Worm (Caenorhabditis elegans) whole organism, mixed stage, embryonic: ENCODE results near the gene K01B6.3.
A peak's percentile ranks its signal among the peaks of the same experiment; 100 is the strongest.

Source experiments
- M03D4.4 ChIP-seq: sonication (generic microtip); optimal IDR thresholded peaks from 2 replicates; lab custom pipeline; 2017; ENCODE audit warnings: mild to moderate bottlenecking, missing genetic modification characterization, missing compliant biosample characterization
- bed-3 ChIP-seq: fragments of 200-800 bp; sonication (Bioruptor generic); optimal IDR thresholded peaks from 3 replicates; lab custom pipeline; 2018; ENCODE audit warnings: mild to moderate bottlenecking, missing genetic modification characterization, moderate library complexity, missing compliant biosample characterization
- blmp-1 ChIP-seq: fragments of 150-350 bp; optimal IDR thresholded peaks from 2 replicates; lab custom pipeline; 2014; ENCODE audit warnings: missing biosample characterization, missing genetic modification characterization
- ceh-43 ChIP-seq: fragments of 200-800 bp; sonication (Bioruptor generic); optimal IDR thresholded peaks from 2 replicates; lab custom pipeline; 2018; ENCODE audit warnings: mild to moderate bottlenecking, missing genetic modification characterization, moderate library complexity, missing compliant biosample characterization
- ces-1 ChIP-seq: fragments of 150-350 bp; optimal IDR thresholded peaks from 2 replicates; lab custom pipeline; 2014; ENCODE audit warnings: missing biosample characterization, missing genetic modification reagents, missing genetic modification characterization
- cnd-1 ChIP-seq: fragments of 200-800 bp; sonication (Bioruptor generic); optimal IDR thresholded peaks from 2 replicates; lab custom pipeline; 2018; ENCODE audit warnings: mild to moderate bottlenecking, missing genetic modification characterization, missing compliant biosample characterization
- drap-1 ChIP-seq: fragments of 200-800 bp; sonication (Bioruptor generic); optimal IDR thresholded peaks from 3 replicates; lab custom pipeline; 2018; ENCODE audit warnings: mild to moderate bottlenecking, missing genetic modification characterization, missing compliant biosample characterization
- elt-3 ChIP-seq: fragments of 150-350 bp; optimal IDR thresholded peaks from 2 replicates; lab custom pipeline; 2014; ENCODE audit warnings: missing biosample characterization, missing genetic modification characterization
- flh-1 ChIP-seq: fragments of 200-800 bp; sonication (Bioruptor generic); optimal IDR thresholded peaks from 2 replicates; lab custom pipeline; 2018; ENCODE audit warnings: mild to moderate bottlenecking, missing genetic modification characterization, moderate library complexity, missing compliant biosample characterization
- ham-2 ChIP-seq: fragments of 200-800 bp; sonication (Bioruptor generic); optimal IDR thresholded peaks from 2 replicates; lab custom pipeline; 2018; ENCODE audit warnings: mild to moderate bottlenecking, missing genetic modification characterization, missing compliant biosample characterization
- hlh-1 ChIP-seq: fragments of 150-350 bp; optimal IDR thresholded peaks from 2 replicates; lab custom pipeline; 2014; ENCODE audit warnings: missing biosample characterization, missing genetic modification reagents, missing genetic modification characterization
- lin-13 ChIP-seq: fragments of 150-350 bp; optimal IDR thresholded peaks from 2 replicates; lab custom pipeline; 2014; ENCODE audit warnings: missing biosample characterization, missing genetic modification characterization
- lin-32 ChIP-seq: fragments of 200-800 bp; sonication (Bioruptor generic); optimal IDR thresholded peaks from 2 replicates; lab custom pipeline; 2018; ENCODE audit warnings: mild to moderate bottlenecking, missing genetic modification characterization, missing compliant biosample characterization
- lsy-2 ChIP-seq: fragments of 150-350 bp; optimal IDR thresholded peaks from 2 replicates; lab custom pipeline; 2014; ENCODE audit warnings: missing biosample characterization, missing genetic modification characterization
- mab-5 ChIP-seq: fragments of 150-350 bp; optimal IDR thresholded peaks from 2 replicates; lab custom pipeline; 2014; ENCODE audit warnings: missing biosample characterization, missing genetic modification characterization
- mep-1 ChIP-seq: fragments of 150-350 bp; optimal IDR thresholded peaks from 2 replicates; lab custom pipeline; 2017; ENCODE audit warnings: missing biosample characterization, missing genetic modification reagents, missing genetic modification characterization, inconsistent platforms
- mls-2 ChIP-seq: sonication (generic microtip); optimal IDR thresholded peaks from 2 replicates; lab custom pipeline; 2016; ENCODE audit warnings: mild to moderate bottlenecking, missing genetic modification characterization, moderate library complexity, missing compliant biosample characterization
- nhr-12 ChIP-seq: fragments of 150-350 bp; optimal IDR thresholded peaks from 2 replicates; lab custom pipeline; 2014; ENCODE audit warnings: missing biosample characterization, missing genetic modification characterization
- nhr-2 ChIP-seq: fragments of 150-350 bp; optimal IDR thresholded peaks from 2 replicates; lab custom pipeline; 2014; ENCODE audit warnings: missing biosample characterization, missing genetic modification characterization
- nhr-237 ChIP-seq: fragments of 150-350 bp; optimal IDR thresholded peaks from 2 replicates; lab custom pipeline; 2014; ENCODE audit warnings: missing biosample characterization, missing genetic modification characterization
- nhr-76 ChIP-seq: sonication (generic microtip); optimal IDR thresholded peaks from 2 replicates; lab custom pipeline; 2017; ENCODE audit warnings: missing biosample characterization, missing genetic modification characterization
- pha-4 ChIP-seq: fragments of 150-350 bp; optimal IDR thresholded peaks from 2 replicates; lab custom pipeline; 2018; ENCODE audit warnings: missing biosample characterization, missing genetic modification reagents, missing genetic modification characterization
- sem-2 ChIP-seq: fragments of 200-800 bp; sonication (Bioruptor generic); optimal IDR thresholded peaks from 2 replicates; lab custom pipeline; 2018; ENCODE audit warnings: mild to moderate bottlenecking, missing genetic modification characterization, missing compliant biosample characterization
- snpc-4 ChIP-seq: fragments of 150-350 bp; optimal IDR thresholded peaks from 2 replicates; lab custom pipeline; 2014; ENCODE audit warnings: missing biosample characterization, missing genetic modification characterization
- sptf-1 ChIP-seq: sonication (generic microtip); optimal IDR thresholded peaks from 2 replicates; lab custom pipeline; 2017; ENCODE audit warnings: mild to moderate bottlenecking, missing genetic modification characterization, moderate library complexity, missing compliant biosample characterization
- unc-120 ChIP-seq: sonication (generic microtip); optimal IDR thresholded peaks from 2 replicates; lab custom pipeline; 2017; ENCODE audit warnings: missing genetic modification characterization, missing compliant biosample characterization; ENCODE audit not compliant: poor library complexity, severe bottlenecking
- zip-8 ChIP-seq: fragments of 150-350 bp; optimal IDR thresholded peaks from 2 replicates; lab custom pipeline; 2014; ENCODE audit warnings: missing biosample characterization, missing genetic modification characterization
- ztf-11 ChIP-seq: fragments of 150-350 bp; optimal IDR thresholded peaks from 2 replicates; lab custom pipeline; 2014; ENCODE audit warnings: missing biosample characterization, missing genetic modification characterization

K01B6.3 gene

DNA sequence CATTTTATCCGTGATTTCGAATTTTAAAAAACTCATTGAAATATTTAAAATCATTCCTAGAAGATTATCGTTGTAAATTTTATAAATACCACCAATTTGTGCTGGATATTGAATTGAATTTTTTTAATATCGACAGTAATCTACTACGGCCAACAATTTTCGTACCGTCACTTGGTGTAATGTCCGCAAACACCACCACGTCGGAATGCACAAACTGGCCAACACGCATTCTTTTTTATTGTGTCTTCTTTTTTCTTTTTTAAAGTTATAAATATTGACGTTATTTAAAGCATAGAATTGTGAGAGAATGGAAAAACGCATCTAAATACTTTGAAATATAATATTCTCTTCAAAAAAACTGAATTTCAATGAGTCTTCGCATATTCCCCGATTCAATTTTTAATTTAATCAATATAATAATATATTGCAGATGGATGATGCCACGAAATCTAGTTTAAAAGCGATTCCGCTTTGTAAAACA, 31.1 kb downstream of the K01B6.3 start, which contains the start of gene ufc-1:
Gene ufc-1 (plus strand): TSS at position 431 of the 481 bp plus-strand sequence.
- TF ChIP-seq lin-13 (tag; lab: Kevin White, UChicago) (no peak), ces-1 (GFP tag; lab: Kevin White, UChicago) (peak; percentile 32)

DNA sequence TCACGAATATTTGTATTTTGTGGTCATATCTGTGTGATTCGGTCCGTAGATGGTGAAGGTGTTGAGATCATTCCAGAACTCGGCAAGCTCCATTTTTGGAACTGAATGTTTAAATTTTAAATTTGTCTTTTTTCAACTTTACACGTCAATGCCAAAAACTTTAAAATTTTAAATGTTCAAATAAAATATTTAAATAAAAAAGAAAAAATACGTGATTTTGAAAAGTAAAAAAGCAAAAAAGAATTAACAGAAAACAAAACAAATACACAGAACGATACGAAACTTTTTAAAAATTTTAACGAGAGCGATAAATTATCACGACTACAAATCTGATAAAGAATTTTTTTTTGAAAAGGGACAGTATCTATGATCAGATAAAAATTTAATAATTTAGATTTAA, 34.2 kb downstream of the K01B6.3 start, which contains the start of gene elo-4:
Gene elo-4 (minus strand): TSS at position 101 of the 400 bp plus-strand sequence.
- TF ChIP-seq elt-3 (no peak), nhr-237 (tag; lab: Kevin White, UChicago) (no peak), sem-2 (GFP tag; lab: Kevin White, UChicago) (no peak), mep-1 (tag; lab: Kevin White, UChicago) (no peak), drap-1 (GFP tag; lab: Kevin White, UChicago) (no peak), nhr-76 (tag; lab: Kevin White, UChicago) (no peak), hlh-1 (no peak)

DNA sequence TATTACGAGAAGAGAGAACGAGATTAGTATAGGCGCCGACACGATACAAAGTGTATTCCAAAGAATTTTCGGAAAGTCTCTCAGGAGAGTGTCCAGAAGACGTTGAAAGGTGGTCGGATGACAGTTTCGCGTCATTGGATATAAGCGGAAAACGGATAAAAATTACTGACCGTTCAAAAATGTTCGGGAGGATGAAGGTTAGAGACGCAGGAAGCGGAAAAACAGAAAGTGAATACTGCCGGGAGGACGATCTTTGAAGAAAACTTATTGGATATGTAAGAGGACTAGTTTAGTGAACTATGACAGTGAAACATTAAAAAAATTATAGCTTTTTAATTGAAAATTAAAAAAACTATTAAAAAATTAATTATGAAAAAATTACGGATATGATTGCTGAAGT, 35.1 kb downstream of the K01B6.3 start:
- no peak for TF ChIP-seq mab-5
- peak; percentile 15 for TF ChIP-seq ham-2 (GFP tag; lab: Kevin White, UChicago)
- no peak for TF ChIP-seq cnd-1 (tag; lab: Kevin White, UChicago)
- TF ChIP-seq blmp-1 (tag; lab: Kevin White, UChicago) = peak; percentile 16
- TF ChIP-seq unc-120 (tag; lab: Kevin White, UChicago) = no peak

DNA sequence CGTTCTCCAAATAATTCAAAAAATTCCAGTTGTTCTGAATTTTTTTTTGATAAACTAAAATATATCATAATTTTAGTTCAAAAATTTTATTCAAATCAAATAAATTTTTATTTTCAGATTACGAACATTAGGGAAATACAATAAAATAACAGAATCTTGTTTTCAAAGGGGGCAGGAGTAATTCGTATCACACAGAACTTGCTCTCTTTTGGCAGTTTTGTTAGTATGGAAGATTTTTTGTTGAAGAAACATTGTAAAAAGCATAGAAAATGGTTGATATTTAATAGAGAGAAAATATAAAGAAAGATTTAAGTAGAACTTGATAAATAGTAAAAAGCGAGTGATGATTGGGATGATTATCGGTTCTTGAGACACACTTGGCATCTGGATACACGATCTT, 36.8 kb downstream of the K01B6.3 start:
- TF ChIP-seq mab-5 (no peak), ztf-11 (tag; lab: Kevin White, UChicago) (no peak), flh-1 (no peak), bed-3 (GFP tag; lab: Kevin White, UChicago) (no peak)

DNA sequence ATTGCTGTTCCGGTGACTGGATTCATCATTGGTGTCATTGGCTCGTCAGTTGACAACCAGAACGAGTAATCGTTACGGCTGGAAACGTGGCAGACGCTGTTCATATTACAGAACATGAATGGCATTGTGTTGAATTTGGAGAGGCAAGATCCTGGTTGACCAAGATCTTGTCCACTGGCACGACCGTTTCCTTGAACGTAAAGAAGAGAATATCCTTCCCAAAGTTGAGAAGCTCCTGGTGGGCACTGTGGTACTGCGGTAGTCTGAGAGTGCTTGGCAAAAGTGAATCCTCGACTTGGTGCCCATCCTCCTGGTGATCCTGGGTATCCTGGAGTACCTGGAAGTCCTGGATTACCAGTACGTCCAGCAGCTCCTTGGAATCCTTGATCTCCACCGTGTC, 37.9 kb downstream of the K01B6.3 start:
- no peak for TF ChIP-seq snpc-4

DNA sequence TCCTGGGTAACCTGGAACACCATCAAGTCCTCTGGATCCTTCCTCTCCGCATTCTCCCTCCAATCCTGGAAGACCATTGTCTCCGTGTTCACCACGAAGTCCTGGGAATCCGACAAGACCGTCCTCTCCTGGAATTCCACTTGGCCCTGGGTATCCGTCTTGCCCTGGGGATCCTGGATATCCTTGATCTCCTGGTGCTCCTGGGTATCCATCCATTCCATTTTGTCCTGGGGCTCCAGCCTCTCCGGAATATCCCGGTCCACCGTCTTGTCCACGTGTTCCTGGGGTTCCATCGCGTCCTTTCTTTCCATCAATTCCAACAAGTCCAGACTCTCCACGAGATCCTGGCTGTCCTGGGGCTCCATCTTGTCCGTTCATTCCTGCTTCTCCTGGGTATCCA, 40.0 kb downstream of the K01B6.3 start:
- TF ChIP-seq ham-2 (GFP tag; lab: Kevin White, UChicago) (no peak), sem-2 (GFP tag; lab: Kevin White, UChicago) (no peak), lin-13 (tag; lab: Kevin White, UChicago) (no peak), unc-120 (tag; lab: Kevin White, UChicago) (no peak), blmp-1 (tag; lab: Kevin White, UChicago) (no peak), mab-5 (no peak), nhr-12 (tag; lab: Kevin White, UChicago) (no peak), nhr-2 (tag; lab: Kevin White, UChicago) (no peak), sptf-1 (tag; lab: Kevin White, UChicago) (no peak), mls-2 (tag; lab: Kevin White, UChicago) (no peak), nhr-237 (tag; lab: Kevin White, UChicago) (no peak), mep-1 (tag; lab: Kevin White, UChicago) (no peak), ceh-43 (GFP tag; lab: Kevin White, UChicago) (no peak), pha-4 (tag; lab: Kevin White, UChicago) (no peak), ces-1 (GFP tag; lab: Kevin White, UChicago) (no peak)

DNA sequence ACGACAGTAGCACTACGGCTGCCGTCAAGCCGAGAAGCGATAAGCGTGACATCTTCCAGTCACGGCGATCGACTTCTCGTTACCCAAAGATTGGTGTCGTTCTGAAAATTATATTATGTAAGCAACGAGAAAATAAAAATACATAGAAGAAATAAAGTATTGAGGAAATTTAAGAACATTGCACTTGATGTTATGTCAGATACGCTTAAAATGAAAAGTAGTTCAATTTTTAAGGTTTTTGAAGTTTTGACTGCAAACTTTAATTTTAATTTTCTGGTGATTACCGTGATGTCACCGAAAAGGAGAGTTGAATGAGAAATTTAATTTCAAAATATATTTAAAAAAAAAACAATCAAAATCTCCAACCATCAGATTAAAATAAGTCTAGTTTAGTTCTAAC, 44.3 kb downstream of the K01B6.3 start, which contains the start of gene emb-9:
Gene emb-9 (minus strand): TSS at position 101 of the 400 bp plus-strand sequence.
- TF ChIP-seq M03D4.4 (tag; lab: Kevin White, UChicago) = no peak
- TF ChIP-seq mls-2 (tag; lab: Kevin White, UChicago) = no peak
- TF ChIP-seq zip-8 (tag; lab: Kevin White, UChicago) = no peak
- TF ChIP-seq mep-1 (tag; lab: Kevin White, UChicago) = no peak
- TF ChIP-seq snpc-4 = no peak
- TF ChIP-seq lin-13 (tag; lab: Kevin White, UChicago) = no peak
- TF ChIP-seq elt-3 = no peak
- no peak for TF ChIP-seq unc-120 (tag; lab: Kevin White, UChicago)
- no peak for TF ChIP-seq lsy-2
- no peak for TF ChIP-seq nhr-12 (tag; lab: Kevin White, UChicago)
- TF ChIP-seq bed-3 (GFP tag; lab: Kevin White, UChicago) = no peak
- no peak for TF ChIP-seq flh-1
- no peak for TF ChIP-seq lin-32 (GFP tag; lab: Kevin White, UChicago)
- TF ChIP-seq drap-1 (GFP tag; lab: Kevin White, UChicago) = no peak
- no peak for TF ChIP-seq sem-2 (GFP tag; lab: Kevin White, UChicago)
